Worm (Caenorhabditis elegans) whole organism, L4 larva: ENCODE data around the gene F11D5.7.

Source experiments
- F10B5.3 ChIP-seq: sonication (generic microtip); optimal IDR thresholded peaks from 2 replicates; lab custom pipeline; 2016; ENCODE audit warnings: mild to moderate bottlenecking, missing genetic modification characterization, missing compliant biosample characterization
- F26F4.8 ChIP-seq: fragments of 200-800 bp; sonication (Bioruptor generic); conservative IDR thresholded peaks from 2 replicates; pipeline ENCODE4 v1.3.6; 2022; ENCODE audit warnings: missing genetic modification characterization, missing compliant biosample characterization
- F37D6.2 ChIP-seq: sonication (generic microtip); optimal IDR thresholded peaks from 2 replicates; lab custom pipeline; 2016; ENCODE audit warnings: mild to moderate bottlenecking, missing genetic modification characterization, missing compliant biosample characterization
- T20F7.1 ChIP-seq: fragments of 200-800 bp; sonication (Bioruptor generic); optimal IDR thresholded peaks from 2 replicates; lab custom pipeline; 2018; ENCODE audit warnings: mild to moderate bottlenecking, missing genetic modification characterization, missing compliant biosample characterization
- aha-1 ChIP-seq: fragments of 150-350 bp; peaks from one replicate; lab custom pipeline; 2014; ENCODE audit warnings: missing biosample characterization, missing genetic modification characterization
- aly-2 ChIP-seq: sonication (generic microtip); optimal IDR thresholded peaks from 2 replicates; lab custom pipeline; 2018; ENCODE audit warnings: missing biosample characterization, missing genetic modification characterization
- attf-4 ChIP-seq: sonication (generic microtip); optimal IDR thresholded peaks from 3 replicates; lab custom pipeline; 2017; ENCODE audit warnings: missing biosample characterization, missing genetic modification characterization
- ceh-32 ChIP-seq: sonication (generic microtip); optimal IDR thresholded peaks from 2 replicates; lab custom pipeline; 2016; ENCODE audit warnings: mild to moderate bottlenecking, missing genetic modification characterization, missing compliant biosample characterization; ENCODE audit not compliant: poor library complexity
- ceh-44 ChIP-seq: fragments of 200-800 bp; sonication (Bioruptor generic); IDR thresholded peaks from 2 replicates; pipeline ENCODE4 v1.3.6; 2022; ENCODE audit warnings: missing genetic modification reagents, missing genetic modification characterization, missing compliant biosample characterization
- ceh-62 ChIP-seq: sonication (generic microtip); optimal IDR thresholded peaks from 2 replicates; lab custom pipeline; 2017; ENCODE audit warnings: missing biosample characterization, missing genetic modification characterization
- ces-1 ChIP-seq: fragments of 150-350 bp; sonication (generic microtip); optimal IDR thresholded peaks from 4 replicates; lab custom pipeline; 2014; ENCODE audit warnings: missing biosample characterization, missing genetic modification reagents, missing genetic modification characterization
- daf-16 ChIP-seq, 3 experiments: sonication (generic microtip); optimal IDR thresholded peaks; 2 replicates each; lab custom pipeline; 2016 to 2017; ENCODE audit warnings: missing genetic modification characterization in 3 of 3, missing genetic modification reagents in 3 of 3, mild to moderate bottlenecking in 2 of 3, missing compliant biosample characterization in 2 of 3, missing biosample characterization in 1 of 3, moderate library complexity in 1 of 3
- dmd-6 ChIP-seq: fragments of 200-800 bp; sonication (Bioruptor generic); IDR thresholded peaks from 2 replicates; pipeline ENCODE4 v1.3.6; 2022; ENCODE audit warnings: missing genetic modification reagents, missing genetic modification characterization, missing compliant biosample characterization
- duxl-1 ChIP-seq: sonication (generic microtip); optimal IDR thresholded peaks from 2 replicates; lab custom pipeline; 2016; ENCODE audit warnings: mild to moderate bottlenecking, missing genetic modification characterization, moderate library complexity, missing compliant biosample characterization; ENCODE audit not compliant: poor library complexity
- dve-1 ChIP-seq: sonication (generic microtip); optimal IDR thresholded peaks from 2 replicates; lab custom pipeline; 2017; ENCODE audit warnings: antibody characterized with exemption, mild to moderate bottlenecking, missing genetic modification characterization, missing compliant biosample characterization; ENCODE audit not compliant: insufficient read depth
- fos-1 ChIP-seq: fragments of 150-350 bp; optimal IDR thresholded peaks from 2 replicates; lab custom pipeline; 2014; ENCODE audit warnings: missing biosample characterization, missing genetic modification characterization
- hif-1 ChIP-seq, 2 experiments: sonication (generic microtip); optimal IDR thresholded peaks; 2 replicates each; lab custom pipeline; 2016 to 2017; ENCODE audit warnings: missing compliant biosample characterization in 2 of 2, missing genetic modification characterization in 2 of 2, missing genetic modification reagents in 2 of 2, missing genotype in 2 of 2, mild to moderate bottlenecking in 1 of 2
- hlh-11 ChIP-seq: fragments of 200-800 bp; sonication (Bioruptor generic); optimal IDR thresholded peaks from 2 replicates; lab custom pipeline; 2018; ENCODE audit warnings: mild to moderate bottlenecking, missing genetic modification characterization, missing compliant biosample characterization
- hlh-30 ChIP-seq: sonication (generic microtip); optimal IDR thresholded peaks from 2 replicates; lab custom pipeline; 2017; ENCODE audit warnings: antibody characterized with exemption, mild to moderate bottlenecking, missing genetic modification characterization, missing compliant biosample characterization; ENCODE audit not compliant: insufficient read depth
- hmg-1.1 ChIP-seq: fragments of 200-800 bp; sonication (Bioruptor generic); IDR thresholded peaks from 2 replicates; pipeline ENCODE4 v1.3.6; 2022; ENCODE audit warnings: missing genetic modification reagents, missing genetic modification characterization, missing compliant biosample characterization
- jun-1 ChIP-seq: fragments of 150-350 bp; optimal IDR thresholded peaks from 2 replicates; lab custom pipeline; 2014; ENCODE audit warnings: missing biosample characterization, missing genetic modification reagents, missing genetic modification characterization
- lin-1 ChIP-seq: fragments of 200-800 bp; sonication (Bioruptor generic); IDR thresholded peaks from 2 replicates; pipeline ENCODE4 v1.3.6; 2022; ENCODE audit warnings: missing genetic modification reagents, missing genetic modification characterization, missing compliant biosample characterization
- lin-15B ChIP-seq: fragments of 150-350 bp; sonication (generic microtip); optimal IDR thresholded peaks from 3 replicates; lab custom pipeline; 2014; ENCODE audit warnings: missing biosample characterization, missing genetic modification characterization
- lir-3 ChIP-seq: sonication (generic microtip); optimal IDR thresholded peaks from 2 replicates; lab custom pipeline; 2016; ENCODE audit warnings: mild to moderate bottlenecking, missing genetic modification characterization, missing compliant biosample characterization
- lsy-2 ChIP-seq, 2 experiments: fragments of 150-350 bp in 1 of 2; sonication (generic microtip) in 1 of 2; optimal IDR thresholded peaks; 2 replicates each; lab custom pipeline; 2014 to 2017; ENCODE audit warnings: missing biosample characterization in 2 of 2, missing genetic modification characterization in 2 of 2
- mdl-1 ChIP-seq, 2 experiments: fragments of 150-350 bp in 1 of 2; sonication (generic microtip) in 1 of 2; optimal IDR thresholded peaks; 2 replicates each; lab custom pipeline; 2014 to 2017; ENCODE audit warnings: missing biosample characterization in 2 of 2, missing genetic modification characterization in 2 of 2
- mes-2 ChIP-seq: sonication (generic microtip); optimal IDR thresholded peaks from 2 replicates; lab custom pipeline; 2016; ENCODE audit warnings: missing genotype, mild to moderate bottlenecking, missing genetic modification characterization, missing compliant biosample characterization; ENCODE audit not compliant: poor library complexity, severe bottlenecking
- mxl-2 ChIP-seq: fragments of 200-800 bp; sonication (Bioruptor generic); conservative IDR thresholded peaks from 2 replicates; pipeline ENCODE4 v1.3.6; 2022; ENCODE audit warnings: missing genetic modification reagents, missing genetic modification characterization, missing compliant biosample characterization
- mxl-3 ChIP-seq: fragments of 200-800 bp; sonication (Bioruptor generic); optimal IDR thresholded peaks from 2 replicates; lab custom pipeline; 2018; ENCODE audit warnings: mild to moderate bottlenecking, missing genetic modification characterization, missing compliant biosample characterization
- nhr-102 ChIP-seq: sonication (generic microtip); optimal IDR thresholded peaks from 2 replicates; lab custom pipeline; 2016; ENCODE audit warnings: mild to moderate bottlenecking, missing genetic modification characterization, moderate library complexity, missing compliant biosample characterization
- nhr-111 ChIP-seq: fragments of 200-800 bp; sonication (Bioruptor generic); optimal IDR thresholded peaks from 2 replicates; lab custom pipeline; 2018; ENCODE audit warnings: mild to moderate bottlenecking, missing genetic modification characterization, missing compliant biosample characterization
- nhr-28 ChIP-seq: fragments of 150-350 bp; optimal IDR thresholded peaks from 2 replicates; lab custom pipeline; 2014; ENCODE audit warnings: missing biosample characterization, missing genetic modification characterization
- nhr-77 ChIP-seq: fragments of 150-350 bp; optimal IDR thresholded peaks from 2 replicates; lab custom pipeline; 2014; ENCODE audit warnings: missing biosample characterization, missing genetic modification characterization
- pha-4 ChIP-seq, 2 experiments: fragments of 150-350 bp in 1 of 2; fragments of 200-800 bp in 1 of 2; sonication (Bioruptor generic) in 1 of 2; IDR thresholded peaks in 1 of 2; optimal IDR thresholded peaks in 1 of 2; 2 replicates each; pipeline versions ENCODE4 v1.3.6 to Lab custom; 2014 to 2022; ENCODE audit warnings: missing genetic modification characterization in 2 of 2, missing genetic modification reagents in 2 of 2, missing biosample characterization in 1 of 2, missing compliant biosample characterization in 1 of 2
- php-3 ChIP-seq: fragments of 200-800 bp; sonication (Bioruptor generic); IDR thresholded peaks from 2 replicates; pipeline ENCODE4 v1.3.6; 2022; ENCODE audit warnings: missing genetic modification reagents, missing genetic modification characterization, missing compliant biosample characterization
- pqm-1 ChIP-seq: sonication (generic microtip); optimal IDR thresholded peaks from 2 replicates; lab custom pipeline; 2017; ENCODE audit warnings: missing biosample characterization, missing genetic modification characterization
- rbr-2 ChIP-seq: sonication (generic microtip); optimal IDR thresholded peaks from 2 replicates; lab custom pipeline; 2016; ENCODE audit warnings: missing genotype, missing genetic modification characterization, missing compliant biosample characterization
- skn-1 ChIP-seq: fragments of 150-350 bp; optimal IDR thresholded peaks from 2 replicates; lab custom pipeline; 2014; ENCODE audit warnings: missing biosample characterization, missing genetic modification characterization
- tag-97 ChIP-seq: fragments of 200-800 bp; sonication (Bioruptor generic); IDR thresholded peaks from 2 replicates; pipeline ENCODE4 v1.3.6; 2022; ENCODE audit warnings: missing genetic modification characterization, missing compliant biosample characterization
- unc-130 ChIP-seq: sonication (generic microtip); optimal IDR thresholded peaks from 2 replicates; lab custom pipeline; 2016; ENCODE audit warnings: missing genetic modification reagents, missing genetic modification characterization, missing compliant biosample characterization
- unc-39 ChIP-seq: sonication (generic microtip); optimal IDR thresholded peaks from 2 replicates; lab custom pipeline; 2017; ENCODE audit warnings: missing biosample characterization, missing genetic modification characterization
- zag-1 ChIP-seq: fragments of 150-350 bp; optimal IDR thresholded peaks from 2 replicates; lab custom pipeline; 2014; ENCODE audit warnings: missing biosample characterization, missing genetic modification characterization
- ztf-7 ChIP-seq: fragments of 150-350 bp; optimal IDR thresholded peaks from 2 replicates; lab custom pipeline; 2014; ENCODE audit warnings: missing biosample characterization, missing genetic modification characterization

F11D5.7 gene

ce11 chrX:3284967-3285366, 19.2 kb upstream of the F11D5.7 start:
- TF ChIP-seq duxl-1 (no peak), mxl-3 (GFP tag; lab: Kevin White, UChicago) (no peak), daf-16 (GFP tag; optimal IDR thresholded peaks at IDR 0.05; lab: Kevin White, UChicago) (no peak), daf-16 (tag; optimal IDR thresholded peaks at IDR 0.05; lab: Kevin White, UChicago) (peak; percentile 95), ces-1 (GFP tag; lab: Kevin White, UChicago) (no peak), lsy-2 (tag; optimal IDR thresholded peaks at IDR 0.05; lab: Kevin White, UChicago) (no peak), attf-4 (no peak), dmd-6 (GFP tag; lab: Robert Waterston, UW) (peak; percentile 18; the same call in 1 of the 2 replicates), hlh-30 (tag; lab: Kevin White, UChicago) (no peak), hmg-1.1 (GFP tag; lab: Robert Waterston, UW) (no peak), php-3 (GFP tag; lab: Robert Waterston, UW) (peak; percentile 54; the same call in 1 of the 2 replicates), rbr-2 (tag; lab: Kevin White, UChicago) (no peak), mxl-2 (no peak), F26F4.8 (no peak), pha-4 (GFP tag; IDR thresholded peaks at IDR 0.05; lab: Robert Waterston, UW) (no peak), pha-4 (tag; optimal IDR thresholded peaks at IDR 0.05; lab: Kevin White, UChicago) (no peak), mes-2 (tag; lab: Kevin White, UChicago) (no peak), lin-1 (GFP tag; lab: Robert Waterston, UW) (no peak), dve-1 (tag; lab: Kevin White, UChicago) (peak; percentile 19), ceh-44 (GFP tag; lab: Robert Waterston, UW) (no peak), aly-2 (tag; lab: Kevin White, UChicago) (no peak), lin-15B (tag; lab: Kevin White, UChicago) (no peak), unc-130 (no peak), ceh-62 (tag; lab: Kevin White, UChicago) (no peak), nhr-102 (tag; lab: Kevin White, UChicago) (no peak), fos-1 (tag; lab: Kevin White, UChicago) (no peak), zag-1 (tag; lab: Kevin White, UChicago) (no peak)

ce11 chrX:3285448-3285847, 18.7 kb upstream of the F11D5.7 start:
- TF ChIP-seq unc-39 (tag; lab: Kevin White, UChicago) (no peak), nhr-77 (tag; lab: Kevin White, UChicago) (peak; percentile 20), ceh-32 (tag; lab: Kevin White, UChicago) (no peak), T20F7.1 (GFP tag; lab: Kevin White, UChicago) (no peak), dve-1 (tag; lab: Kevin White, UChicago) (peak; percentile 55), hif-1 (tag; optimal IDR thresholded peaks at IDR 0.05; lab: Kevin White, UChicago) (no peak), daf-16 (GFP tag; optimal IDR thresholded peaks at IDR 0.05; lab: Kevin White, UChicago) (no peak), daf-16 (tag; optimal IDR thresholded peaks at IDR 0.05; lab: Kevin White, UChicago) (peak; percentile 53), F10B5.3 (tag; lab: Kevin White, UChicago) (no peak), skn-1 (tag; lab: Kevin White, UChicago) (no peak), ztf-7 (tag; lab: Kevin White, UChicago) (no peak), lir-3 (no peak), pqm-1 (tag; lab: Kevin White, UChicago) (peak; percentile 72), jun-1 (tag; lab: Kevin White, UChicago) (no peak), nhr-28 (tag; lab: Kevin White, UChicago) (peak; percentile 85), dmd-6 (GFP tag; lab: Robert Waterston, UW) (peak; percentile 69), tag-97 (GFP tag; lab: Robert Waterston, UW) (no peak), hlh-11 (tag; lab: Kevin White, UChicago) (peak; percentile 58), aha-1 (tag; lab: Kevin White, UChicago) (peak; percentile 67), nhr-111 (GFP tag; lab: Kevin White, UChicago) (no peak), mdl-1 (tag; optimal IDR thresholded peaks at IDR 0.05; lab: Kevin White, UChicago) (peak in 1 of 2 experiments; percentile 43), F37D6.2 (tag; lab: Kevin White, UChicago) (no peak), duxl-1 (no peak)
